Worm (Caenorhabditis elegans) whole organism, midembryonic: ENCODE results near the gene col-3.

Source experiments
- cog-1 ChIP-seq: sonication (generic microtip); optimal IDR thresholded peaks from 2 replicates; lab custom pipeline; 2016; ENCODE audit warnings: missing genetic modification characterization, missing compliant biosample characterization
- flt-1 ChIP-seq: fragments of 200-800 bp; sonication (Bioruptor generic); IDR thresholded peaks from 2 replicates; pipeline ENCODE4 v1.3.6; 2022; ENCODE audit warnings: missing genetic modification characterization, missing compliant biosample characterization
- klf-2 ChIP-seq: fragments of 200-800 bp; sonication (Bioruptor generic); conservative IDR thresholded peaks from 2 replicates; pipeline ENCODE4 v1.3.6; 2022; ENCODE audit warnings: missing genetic modification reagents, missing genetic modification characterization, missing compliant biosample characterization
- med-1 ChIP-seq: sonication (generic microtip); optimal IDR thresholded peaks from 2 replicates; lab custom pipeline; 2017; ENCODE audit warnings: missing genetic modification characterization, mild to moderate bottlenecking, missing compliant biosample characterization, antibody characterized with exemption, missing genetic modification reagents; ENCODE audit not compliant: insufficient read depth
- ref-1 ChIP-seq: fragments of 200-800 bp; sonication (Bioruptor generic); conservative IDR thresholded peaks from 2 replicates; pipeline ENCODE4 v1.3.6; 2022; ENCODE audit warnings: missing genetic modification reagents, missing genetic modification characterization, missing compliant biosample characterization
- tab-1 ChIP-seq: fragments of 200-800 bp; sonication (Bioruptor generic); IDR thresholded peaks from 2 replicates; pipeline ENCODE4 v1.3.6; 2022; ENCODE audit warnings: missing genetic modification characterization, missing compliant biosample characterization
- ztf-23 ChIP-seq: fragments of 200-800 bp; sonication (Bioruptor generic); IDR thresholded peaks from 2 replicates; pipeline ENCODE4 v1.3.6; 2022; ENCODE audit warnings: missing genetic modification reagents, missing genetic modification characterization, missing compliant biosample characterization
- ztf-29 ChIP-seq: fragments of 200-800 bp; sonication (Bioruptor generic); IDR thresholded peaks from 2 replicates; pipeline ENCODE4 v1.3.6; 2022; ENCODE audit warnings: missing genetic modification reagents, missing genetic modification characterization, missing compliant biosample characterization

DNA sequence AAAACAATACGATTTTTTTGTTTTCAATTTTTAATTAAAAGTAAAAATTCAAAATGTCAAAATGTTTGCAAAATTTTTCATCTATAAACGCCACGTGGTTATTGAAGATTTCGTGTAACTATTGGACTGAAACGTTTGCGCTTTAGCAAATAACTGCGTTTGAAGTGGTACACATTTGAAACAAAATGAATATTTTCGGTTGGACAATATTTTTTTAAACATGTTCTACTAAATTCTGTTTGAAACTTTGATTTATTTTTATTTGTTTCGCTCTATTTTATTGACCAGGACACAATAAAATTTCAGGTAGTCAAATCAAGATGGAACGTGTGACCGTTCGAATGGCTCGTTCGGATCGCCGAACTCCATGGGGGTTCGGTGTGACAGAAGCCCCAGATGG, 27.6 kb downstream of the col-3 start, which contains the start of gene alp-1:
- TF ChIP-seq flt-1 (GFP tag; lab: Robert Waterston, UW) (no peak), tab-1 (no peak), ztf-23 (GFP tag; lab: Robert Waterston, UW) (no peak), cog-1 (no peak), med-1 (no peak), ref-1 (GFP tag; lab: Robert Waterston, UW) (no peak), klf-2 (GFP tag; lab: Robert Waterston, UW) (no peak), ztf-29 (GFP tag; lab: Robert Waterston, UW) (no peak)
